Fruit fly (Drosophila melanogaster) whole organism, embryonic: Measurements from ENCODE around the gene CG6923.

Experiments used
- Antp ChIP-seq: fragments of 200-800 bp; sonication (Bioruptor generic); optimal IDR thresholded peaks from 3 replicates; lab custom pipeline; 2016; ENCODE audit warnings: missing biosample characterization, missing genetic modification characterization
- CG10366 ChIP-seq: fragments of 200-800 bp; sonication (Bioruptor generic); IDR thresholded peaks from 2 replicates; pipeline ENCODE4 v1.3.6; 2022; ENCODE audit warnings: missing biosample characterization, missing genetic modification characterization
- CG11504 ChIP-seq: fragments of 200-800 bp; sonication (Bioruptor generic); optimal IDR thresholded peaks from 3 replicates; lab custom pipeline; 2019; ENCODE audit warnings: missing biosample characterization, mild to moderate bottlenecking, missing genetic modification characterization, moderate library complexity
- CG11695 ChIP-seq: fragments of 200-800 bp; sonication (Bioruptor generic); IDR thresholded peaks from 3 replicates; pipeline ENCODE4 v1.3.6; 2022; ENCODE audit warnings: missing biosample characterization, missing genetic modification characterization
- CG12299 ChIP-seq: fragments of 200-800 bp; sonication (Bioruptor generic); optimal IDR thresholded peaks from 2 replicates; lab custom pipeline; 2018; ENCODE audit warnings: missing biosample characterization, mild to moderate bottlenecking, missing genetic modification characterization
- CG12744 ChIP-seq: fragments of 200-800 bp; sonication (Bioruptor generic); optimal IDR thresholded peaks from 2 replicates; lab custom pipeline; 2016; ENCODE audit warnings: missing biosample characterization, missing genetic modification characterization
- CG1603 ChIP-seq: fragments of 200-800 bp; sonication (Bioruptor generic); optimal IDR thresholded peaks from 2 replicates; lab custom pipeline; 2019; ENCODE audit warnings: missing biosample characterization, mild to moderate bottlenecking, missing genetic modification characterization, moderate library complexity
- CG17361 ChIP-seq: fragments of 200-800 bp; sonication (Bioruptor generic); IDR thresholded peaks from 3 replicates; pipeline ENCODE4 v1.3.6; 2022; ENCODE audit warnings: missing biosample characterization, missing genetic modification characterization
- CG2889 ChIP-seq: fragments of 200-800 bp; sonication (Bioruptor generic); IDR thresholded peaks from 3 replicates; pipeline ENCODE4 v1.3.6; 2022; ENCODE audit warnings: missing biosample characterization, missing genetic modification characterization
- CG3065 ChIP-seq: fragments of 200-800 bp; sonication (Bioruptor generic); optimal IDR thresholded peaks from 2 replicates; lab custom pipeline; 2016; ENCODE audit warnings: missing biosample characterization, missing genetic modification characterization
- CG32532 ChIP-seq: fragments of 200-800 bp; sonication (Bioruptor generic); IDR thresholded peaks from 2 replicates; pipeline ENCODE4 v1.3.6; 2022; ENCODE audit warnings: missing biosample characterization, missing genetic modification characterization
- CG34224 ChIP-seq: fragments of 200-800 bp; sonication (Bioruptor generic); IDR thresholded peaks from 3 replicates; pipeline ENCODE4 v1.3.6; 2022; ENCODE audit warnings: missing biosample characterization, missing genetic modification characterization; ENCODE audit not compliant: partially characterized antibody
- CG4404 ChIP-seq: fragments of 200-800 bp; sonication (Bioruptor generic); IDR thresholded peaks from 2 replicates; pipeline ENCODE4 v1.3.6; 2022; ENCODE audit warnings: missing biosample characterization, missing genetic modification characterization
- CG8359 ChIP-seq: fragments of 200-800 bp; sonication (Bioruptor generic); optimal IDR thresholded peaks from 2 replicates; lab custom pipeline; 2017; ENCODE audit warnings: missing biosample characterization, mild to moderate bottlenecking, missing genetic modification characterization, borderline replicate concordance
- CG8478 ChIP-seq: fragments of >200 bp; optimal IDR thresholded peaks from 2 replicates; lab custom pipeline; 2018
- CG9215 ChIP-seq: fragments of 200-800 bp; sonication (Bioruptor generic); IDR thresholded peaks from 2 replicates; pipeline ENCODE4 v1.3.6; 2022; ENCODE audit warnings: missing biosample characterization, missing genetic modification characterization
- CG9876 ChIP-seq: fragments of 200-800 bp; sonication (Bioruptor generic); optimal IDR thresholded peaks from 2 replicates; lab custom pipeline; 2016; ENCODE audit warnings: missing biosample characterization, missing genetic modification characterization
- CTCF ChIP-seq: fragments of 200-800 bp; sonication (Bioruptor generic); optimal IDR thresholded peaks from 2 replicates; lab custom pipeline; 2017; ENCODE audit warnings: missing biosample characterization, mild to moderate bottlenecking, missing genetic modification characterization, moderate library complexity
- CkIIα-i1 ChIP-seq: fragments of 200-800 bp; sonication (Bioruptor generic); IDR thresholded peaks from 2 replicates; pipeline ENCODE4 v1.3.6; 2022; ENCODE audit warnings: missing biosample characterization, missing genetic modification characterization
- D19A ChIP-seq: fragments of 200-800 bp; optimal IDR thresholded peaks from 3 replicates; lab custom pipeline; 2019; ENCODE audit warnings: missing biosample characterization, mild to moderate bottlenecking, missing genetic modification characterization, moderate library complexity
- Dad ChIP-seq: fragments of 200-800 bp; sonication (Bioruptor generic); optimal IDR thresholded peaks from 3 replicates; lab custom pipeline; 2016; ENCODE audit warnings: missing biosample characterization, missing genetic modification characterization
- Hand ChIP-seq: fragments of 200-800 bp; sonication (Bioruptor generic); optimal IDR thresholded peaks from 2 replicates; lab custom pipeline; 2017; ENCODE audit warnings: mild to moderate bottlenecking, missing biosample characterization, missing genetic modification reagents, missing genetic modification characterization
- Hey ChIP-seq: fragments of 200-800 bp; sonication (Bioruptor generic); optimal IDR thresholded peaks from 3 replicates; lab custom pipeline; 2018; ENCODE audit warnings: missing biosample characterization, mild to moderate bottlenecking, missing genetic modification characterization
- Kr ChIP-seq: fragments of 200-800 bp; sonication (Bioruptor generic); optimal IDR thresholded peaks from 2 replicates; lab custom pipeline; 2017; ENCODE audit warnings: missing biosample characterization, mild to moderate bottlenecking, missing genetic modification characterization
- Oaz ChIP-seq: fragments of 200-800 bp; sonication (Bioruptor generic); IDR thresholded peaks from 2 replicates; pipeline ENCODE4 v1.3.6; 2022; ENCODE audit warnings: missing biosample characterization, missing genetic modification characterization
- Rx ChIP-seq: fragments of 200-800 bp; sonication (Bioruptor generic); IDR thresholded peaks from 2 replicates; pipeline ENCODE4 v1.3.6; 2022; ENCODE audit warnings: missing biosample characterization, missing genetic modification characterization
- Taf1 ChIP-seq: fragments of 200-800 bp; sonication (Bioruptor generic); IDR thresholded peaks from 2 replicates; pipeline ENCODE4 v1.3.6; 2022; ENCODE audit warnings: missing biosample characterization, missing genetic modification characterization
- Tbp ChIP-seq: fragments of >200 bp; optimal IDR thresholded peaks from 2 replicates; lab custom pipeline; 2018; ENCODE audit warnings: missing biosample characterization, missing genetic modification characterization
- az2 ChIP-seq: fragments of 200-800 bp; sonication (Bioruptor generic); optimal IDR thresholded peaks from 3 replicates; lab custom pipeline; 2016; ENCODE audit warnings: missing biosample characterization, missing genetic modification characterization
- caup ChIP-seq: fragments of 200-800 bp; sonication (Bioruptor generic); optimal IDR thresholded peaks from 3 replicates; lab custom pipeline; 2017; ENCODE audit warnings: missing biosample characterization, mild to moderate bottlenecking, missing genetic modification characterization, moderate library complexity; ENCODE audit not compliant: severe bottlenecking
- dati ChIP-seq: fragments of 200-800 bp; sonication (Bioruptor generic); IDR thresholded peaks from 2 replicates; pipeline ENCODE4 v1.3.6; 2022; ENCODE audit warnings: missing biosample characterization, missing genetic modification characterization
- disco-r ChIP-seq: fragments of 200-800 bp; sonication (Bioruptor generic); optimal IDR thresholded peaks from 2 replicates; lab custom pipeline; 2016; ENCODE audit warnings: missing biosample characterization, missing genetic modification characterization
- dm ChIP-seq: fragments of 200-800 bp; sonication (Bioruptor generic); optimal IDR thresholded peaks from 3 replicates; lab custom pipeline; 2016; ENCODE audit warnings: missing biosample characterization, missing genetic modification characterization
- fd102C ChIP-seq: fragments of 200-800 bp; sonication (Bioruptor generic); optimal IDR thresholded peaks from 2 replicates; lab custom pipeline; 2018; ENCODE audit warnings: missing biosample characterization, mild to moderate bottlenecking, missing genetic modification characterization, moderate library complexity
- fd96Cb ChIP-seq: fragments of 200-800 bp; sonication (Bioruptor generic); optimal IDR thresholded peaks from 2 replicates; lab custom pipeline; 2018; ENCODE audit warnings: missing biosample characterization, mild to moderate bottlenecking, missing genetic modification characterization, moderate library complexity
- ham ChIP-seq: fragments of 200-800 bp; sonication (Bioruptor generic); IDR thresholded peaks from 2 replicates; pipeline ENCODE4 v1.3.6; 2022; ENCODE audit warnings: missing biosample characterization, missing genetic modification characterization
- hb ChIP-seq: fragments of 200-800 bp; sonication (Bioruptor generic); IDR thresholded peaks from 3 replicates; pipeline ENCODE4 v1.3.6; 2022; ENCODE audit warnings: missing biosample characterization, missing genetic modification characterization; ENCODE audit not compliant: partially characterized antibody
- nau ChIP-seq: fragments of 200-800 bp; sonication (Bioruptor generic); optimal IDR thresholded peaks from 3 replicates; lab custom pipeline; 2017; ENCODE audit warnings: missing biosample characterization, mild to moderate bottlenecking, missing genetic modification characterization, missing genetic modification reagents
- otp ChIP-seq: fragments of 200-800 bp; sonication (Bioruptor generic); IDR thresholded peaks from 3 replicates; pipeline ENCODE4, ENCODE4 v1.3.6; 2022; ENCODE audit warnings: missing biosample characterization, missing genetic modification characterization
- pan ChIP-seq, 4 experiments: fragments of >200 bp in 3 of 4; fragments of 200-800 bp in 1 of 4; sonication (Bioruptor generic) in 1 of 4; optimal IDR thresholded peaks in 3 of 4; IDR thresholded peaks in 1 of 4; 2 replicates each; pipeline versions ENCODE4 v1.3.6 to Lab custom; 2017 to 2022; ENCODE audit warnings: missing biosample characterization in 2 of 4, missing genetic modification characterization in 2 of 4, mixed read lengths in 1 of 4
- pb ChIP-seq: fragments of 200-800 bp; sonication (Bioruptor generic); optimal IDR thresholded peaks from 3 replicates; lab custom pipeline; 2016; ENCODE audit warnings: missing biosample characterization, missing genetic modification characterization
- prd ChIP-seq, 3 experiments: fragments of >200 bp in 2 of 3; fragments of 200-800 bp in 1 of 3; sonication (Bioruptor generic) in 1 of 3; optimal IDR thresholded peaks in 2 of 3; IDR thresholded peaks in 1 of 3; 2 replicates in 2 of 3; 3 replicates in 1 of 3; pipeline versions ENCODE4 v1.3.6 to Lab custom; 2017 to 2022; ENCODE audit warnings: missing biosample characterization in 1 of 3, missing genetic modification characterization in 1 of 3
- psq ChIP-seq: fragments of 200-800 bp; sonication (Bioruptor generic); optimal IDR thresholded peaks from 2 replicates; lab custom pipeline; 2017; ENCODE audit warnings: missing biosample characterization, missing genetic modification characterization
- pzg ChIP-seq: fragments of 200-800 bp; sonication (Bioruptor generic); optimal IDR thresholded peaks from 3 replicates; lab custom pipeline; 2018; ENCODE audit warnings: missing biosample characterization, mild to moderate bottlenecking, missing genetic modification characterization, moderate library complexity
- repo ChIP-seq: fragments of 200-800 bp; sonication (Bioruptor generic); optimal IDR thresholded peaks from 2 replicates; lab custom pipeline; 2016; ENCODE audit warnings: missing biosample characterization, missing genetic modification characterization
- row ChIP-seq: fragments of 200-800 bp; sonication (Bioruptor generic); IDR thresholded peaks from 3 replicates; pipeline ENCODE4 v1.3.6; 2022; ENCODE audit warnings: missing biosample characterization, missing genetic modification characterization
- tgo ChIP-seq: fragments of 200-800 bp; sonication (Bioruptor generic); IDR thresholded peaks from 3 replicates; pipeline ENCODE4 v1.3.6; 2022; ENCODE audit warnings: missing biosample characterization, missing genetic modification characterization
- wdn ChIP-seq: fragments of 200-800 bp; sonication (Bioruptor generic); IDR thresholded peaks from 2 replicates; pipeline ENCODE4 v1.3.6; 2022; ENCODE audit warnings: missing biosample characterization, missing genetic modification characterization
- zfh2 ChIP-seq: fragments of 200-800 bp; sonication (Bioruptor generic); optimal IDR thresholded peaks from 2 replicates; lab custom pipeline; 2016; ENCODE audit warnings: missing biosample characterization, missing genetic modification characterization

CG6923 gene

DNA sequence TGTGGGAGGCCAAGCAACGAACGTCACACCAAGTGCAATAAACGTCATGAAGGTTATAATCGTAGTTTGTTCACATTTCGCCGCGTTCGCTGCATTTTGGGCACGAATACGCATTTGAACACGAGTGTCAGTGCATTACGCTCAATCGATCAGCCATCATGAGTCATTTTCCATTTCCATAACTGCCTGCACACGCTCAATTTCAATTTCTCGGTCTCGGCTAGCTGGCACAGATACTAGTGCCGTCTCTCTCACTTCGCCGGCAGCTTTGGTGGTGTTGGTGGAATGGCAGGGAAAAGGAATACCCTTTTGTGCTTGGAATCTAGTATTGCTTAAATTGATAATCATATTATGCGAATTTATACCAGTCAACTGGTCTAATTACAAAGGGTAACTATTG, 11.9 kb upstream of the CG6923 start (continued):
- TF ChIP-seq ham (GFP tag; lab: Robert Waterston, UW) (no peak), caup (GFP tag; lab: Kevin White, UChicago) (no peak), fd96Cb (tag; lab: Kevin White, UChicago) (no peak), CG8359 (GFP tag; lab: Kevin White, UChicago) (no peak), repo (no peak), pzg (no peak), Hand (GFP tag; lab: Kevin White, UChicago) (no peak), D19A (tag; lab: Kevin White, UChicago) (peak; percentile 34), CkIIα-i1 (GFP tag; lab: Robert Waterston, UW) (no peak)

DNA sequence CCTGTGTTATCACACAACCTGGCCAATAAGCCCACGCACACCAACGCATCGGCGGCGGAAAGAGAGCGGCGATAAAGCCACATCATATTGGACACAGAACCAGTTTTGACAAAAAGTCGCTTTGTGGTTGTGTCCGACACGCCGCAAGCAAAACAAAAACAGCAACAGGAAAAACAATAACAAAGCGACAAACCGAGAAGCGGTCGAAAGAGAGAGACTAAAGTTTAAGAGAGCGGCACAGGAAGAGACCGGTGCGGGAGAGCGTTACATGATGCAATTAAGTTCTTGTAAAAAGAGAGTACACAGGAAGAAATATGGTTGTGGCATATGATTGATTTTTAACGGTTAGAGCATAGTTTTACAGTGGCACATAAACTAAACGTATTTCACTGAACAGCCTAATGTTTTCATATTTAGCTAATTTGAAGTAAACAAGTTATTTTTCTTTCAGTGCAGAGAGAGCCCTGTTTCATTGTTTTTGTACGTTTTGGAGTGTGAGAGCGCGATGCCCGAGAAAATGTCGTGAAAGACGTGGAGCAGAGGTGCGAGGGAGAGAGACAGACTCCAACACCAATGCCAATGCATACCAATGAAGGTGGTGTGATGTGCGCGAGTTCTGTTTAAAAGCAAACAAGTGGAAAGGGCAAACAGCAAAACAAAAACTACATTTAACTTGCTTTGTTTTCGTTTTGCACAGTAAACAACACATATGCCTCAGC, 11.0 kb upstream of the CG6923 start:
- TF ChIP-seq CG2889 (GFP tag; lab: Robert Waterston, UW) (no peak), CG4404 (GFP tag; lab: Robert Waterston, UW) (no peak), Antp (GFP tag; lab: Kevin White, UChicago) (peak; percentile 100), psq (GFP tag; lab: Kevin White, UChicago) (peak; percentile 98), CG1603 (tag; lab: Kevin White, UChicago) (peak; percentile 99), CG12299 (tag; lab: Kevin White, UChicago) (peak; percentile 100), pb (peak; percentile 100), Taf1 (GFP tag; lab: Robert Waterston, UW) (no peak), CG34224 (GFP tag; lab: Robert Waterston, UW) (no peak), CG9215 (GFP tag; lab: Robert Waterston, UW) (no peak), Dad (GFP tag; lab: Kevin White, UChicago) (peak; percentile 100), tgo (no peak), disco-r (peak; percentile 100), CG9876 (peak; percentile 100), CG11504 (tag; lab: Kevin White, UChicago) (peak; percentile 99), fd102C (GFP tag; lab: Kevin White, UChicago) (peak; percentile 99), CG32532 (GFP tag; lab: Robert Waterston, UW) (no peak), Kr (peak; percentile 91), CG11695 (GFP tag; lab: Robert Waterston, UW) (no peak), D19A (tag; lab: Kevin White, UChicago) (peak; percentile 98), CG17361 (GFP tag; lab: Robert Waterston, UW) (no peak), dati (GFP tag; lab: Robert Waterston, UW) (no peak), zfh2 (peak; percentile 100), wdn (GFP tag; lab: Robert Waterston, UW) (no peak), CG10366 (no peak), dm (GFP tag; lab: Kevin White, UChicago) (peak; percentile 100), row (no peak), CG3065 (GFP tag; lab: Kevin White, UChicago) (peak; percentile 100), hb (GFP tag; lab: Robert Waterston, UW) (no peak), nau (GFP tag; lab: Kevin White, UChicago) (peak; percentile 99), otp (GFP tag; lab: Robert Waterston, UW) (no peak), CG8478 (lab: Kevin White, UChicago) (peak; percentile 56), pan (optimal IDR thresholded peaks at IDR 0.05; lab: Kevin White, UChicago) (no peak), pan (GFP tag; optimal IDR thresholded peaks at IDR 0.05 in 1 of 2, IDR thresholded peaks at IDR 0.05 in 1 of 2) (no peak), Hey (tag; lab: Kevin White, UChicago) (peak; percentile 99), Rx (GFP tag; lab: Robert Waterston, UW) (no peak), Tbp (GFP tag; lab: Kevin White, UChicago) (no peak), prd (optimal IDR thresholded peaks at IDR 0.05; lab: Kevin White, UChicago) (no peak), prd (GFP tag; IDR thresholded peaks at IDR 0.05; lab: Robert Waterston, UW) (no peak), CG12744 (GFP tag; lab: Kevin White, UChicago) (peak; percentile 100), CTCF (GFP tag; lab: Kevin White, UChicago) (peak; percentile 79), az2 (GFP tag; lab: Kevin White, UChicago) (peak; percentile 100), Oaz (GFP tag; lab: Robert Waterston, UW) (no peak)
